Fruit fly (Drosophila melanogaster) whole organism, embryonic: ENCODE data around the gene MED14.
A peak's percentile ranks its signal among the peaks of the same experiment; 100 is the strongest.

Source experiments
- CG10209 ChIP-seq: fragments of 200-800 bp; sonication (Bioruptor generic); optimal IDR thresholded peaks from 3 replicates; lab custom pipeline; 2017; ENCODE audit warnings: missing biosample characterization, mild to moderate bottlenecking, missing genetic modification characterization, missing genetic modification reagents
- CG10321 ChIP-seq: fragments of 200-800 bp; sonication (Bioruptor generic); IDR thresholded peaks from 2 replicates; pipeline ENCODE4 v1.3.6; 2022; ENCODE audit warnings: missing biosample characterization, missing genetic modification characterization
- CG11398 ChIP-seq: fragments of 200-800 bp; sonication (Bioruptor generic); optimal IDR thresholded peaks from 2 replicates; lab custom pipeline; 2016; ENCODE audit warnings: missing biosample characterization, missing genetic modification characterization
- CG12219 ChIP-seq: fragments of 200-800 bp; sonication (Bioruptor generic); optimal IDR thresholded peaks from 3 replicates; lab custom pipeline; 2018; ENCODE audit warnings: missing biosample characterization, mild to moderate bottlenecking, missing genetic modification characterization
- CG12299 ChIP-seq: fragments of 200-800 bp; sonication (Bioruptor generic); optimal IDR thresholded peaks from 2 replicates; lab custom pipeline; 2018; ENCODE audit warnings: missing biosample characterization, mild to moderate bottlenecking, missing genetic modification characterization
- CG12391 ChIP-seq: fragments of 200-800 bp; sonication (Bioruptor generic); optimal IDR thresholded peaks from 3 replicates; lab custom pipeline; 2018; ENCODE audit warnings: missing biosample characterization, mild to moderate bottlenecking, missing genetic modification characterization, moderate library complexity
- CG13894 ChIP-seq: fragments of 200-800 bp; sonication (Bioruptor generic); optimal IDR thresholded peaks from 3 replicates; lab custom pipeline; 2018; ENCODE audit warnings: missing biosample characterization, mild to moderate bottlenecking, missing genetic modification characterization, moderate library complexity
- CG15073 ChIP-seq: fragments of 200-800 bp; sonication (Bioruptor generic); optimal IDR thresholded peaks from 2 replicates; lab custom pipeline; 2016; ENCODE audit warnings: missing biosample characterization, missing genetic modification characterization
- CG15514 ChIP-seq: fragments of 200-800 bp; sonication (Bioruptor generic); optimal IDR thresholded peaks from 3 replicates; lab custom pipeline; 2017; ENCODE audit warnings: missing biosample characterization, missing genetic modification characterization, mild to moderate bottlenecking, moderate library complexity, missing genetic modification reagents
- CG1647 ChIP-seq: fragments of 200-800 bp; sonication (Bioruptor generic); optimal IDR thresholded peaks from 3 replicates; lab custom pipeline; 2016; ENCODE audit warnings: missing biosample characterization, missing genetic modification characterization
- CG17568 ChIP-seq: fragments of 200-800 bp; sonication (Bioruptor generic); optimal IDR thresholded peaks from 2 replicates; lab custom pipeline; 2018; ENCODE audit warnings: missing biosample characterization, mild to moderate bottlenecking, missing genetic modification characterization, moderate library complexity
- CG17612 ChIP-seq: fragments of 200-800 bp; sonication (Bioruptor generic); IDR thresholded peaks from 2 replicates; pipeline ENCODE4 v1.3.6; 2022; ENCODE audit warnings: missing biosample characterization, missing genetic modification characterization
- CG2678 ChIP-seq: fragments of 200-800 bp; sonication (Bioruptor generic); optimal IDR thresholded peaks from 3 replicates; lab custom pipeline; 2019; ENCODE audit warnings: missing biosample characterization, mild to moderate bottlenecking, missing genetic modification characterization, moderate library complexity
- CG3065 ChIP-seq: fragments of 200-800 bp; sonication (Bioruptor generic); optimal IDR thresholded peaks from 2 replicates; lab custom pipeline; 2016; ENCODE audit warnings: missing biosample characterization, missing genetic modification characterization
- CG31224 ChIP-seq: fragments of 200-800 bp; sonication (Bioruptor generic); IDR thresholded peaks from 2 replicates; pipeline ENCODE4 v1.3.6; 2022; ENCODE audit warnings: missing biosample characterization, missing genetic modification characterization
- CG32767 ChIP-seq: fragments of 200-800 bp; sonication (Bioruptor generic); IDR thresholded peaks from 2 replicates; pipeline ENCODE4 v1.3.6; 2022; ENCODE audit warnings: missing biosample characterization, missing genetic modification characterization
- CG3407 ChIP-seq: fragments of 200-800 bp; sonication (Bioruptor generic); optimal IDR thresholded peaks from 2 replicates; lab custom pipeline; 2018; ENCODE audit warnings: missing biosample characterization, mild to moderate bottlenecking, missing genetic modification characterization
- CG34422 ChIP-seq: fragments of 200-800 bp; sonication (Bioruptor generic); IDR thresholded peaks from 3 replicates; pipeline ENCODE4 v1.3.6; 2022; ENCODE audit warnings: missing biosample characterization, missing genetic modification characterization
- CG5245 ChIP-seq: fragments of 200-800 bp; sonication (Bioruptor generic); optimal IDR thresholded peaks from 3 replicates; lab custom pipeline; 2016; ENCODE audit warnings: missing biosample characterization, missing genetic modification characterization
- CG5953 ChIP-seq: fragments of 200-800 bp; sonication (Bioruptor generic); IDR thresholded peaks from 2 replicates; pipeline ENCODE4 v1.3.6; 2022; ENCODE audit warnings: missing biosample characterization, missing genetic modification characterization
- CG6175 ChIP-seq: fragments of 200-800 bp; sonication (Bioruptor generic); IDR thresholded peaks from 3 replicates; pipeline ENCODE4 v1.3.6; 2022; ENCODE audit warnings: missing biosample characterization, missing genetic modification characterization
- CG8089 ChIP-seq: fragments of 200-800 bp; sonication (Bioruptor generic); optimal IDR thresholded peaks from 3 replicates; lab custom pipeline; 2016; ENCODE audit warnings: missing biosample characterization, missing genetic modification characterization
- CG8290 ChIP-seq, 3 experiments: fragments of 200-800 bp; sonication (Bioruptor generic); optimal IDR thresholded peaks; 2 replicates each; lab custom pipeline; 2016 to 2019; ENCODE audit warnings: missing biosample characterization in 3 of 3, missing genetic modification characterization in 3 of 3, mild to moderate bottlenecking in 2 of 3, moderate library complexity in 1 of 3
- CG8388 ChIP-seq: fragments of 200-800 bp; sonication (Bioruptor generic); optimal IDR thresholded peaks from 2 replicates; lab custom pipeline; 2019; ENCODE audit warnings: missing biosample characterization, mild to moderate bottlenecking, missing genetic modification characterization, moderate library complexity
- CG9797 ChIP-seq: fragments of 200-800 bp; sonication (Bioruptor generic); optimal IDR thresholded peaks from 3 replicates; lab custom pipeline; 2018; ENCODE audit warnings: missing biosample characterization, mild to moderate bottlenecking, missing genetic modification characterization
- CkIIα-i1 ChIP-seq: fragments of 200-800 bp; sonication (Bioruptor generic); IDR thresholded peaks from 2 replicates; pipeline ENCODE4 v1.3.6; 2022; ENCODE audit warnings: missing biosample characterization, missing genetic modification characterization
- D19B ChIP-seq: fragments of 200-800 bp; sonication (Bioruptor generic); optimal IDR thresholded peaks from 2 replicates; lab custom pipeline; 2017; ENCODE audit warnings: missing biosample characterization, mild to moderate bottlenecking, missing genetic modification characterization
- E2f1 ChIP-seq: fragments of 200-800 bp; sonication (Bioruptor generic); IDR thresholded peaks from 2 replicates; pipeline ENCODE4 v1.3.6; 2022; ENCODE audit warnings: missing biosample characterization, missing genetic modification characterization
- ERR ChIP-seq: fragments of 200-800 bp; sonication (Bioruptor generic); optimal IDR thresholded peaks from 2 replicates; lab custom pipeline; 2016; ENCODE audit warnings: missing biosample characterization, missing genetic modification characterization
- Fer1 ChIP-seq: fragments of 200-800 bp; sonication (Bioruptor generic); optimal IDR thresholded peaks from 2 replicates; lab custom pipeline; 2017; ENCODE audit warnings: missing biosample characterization, mild to moderate bottlenecking, missing genetic modification characterization
- Hmr ChIP-seq: fragments of 200-800 bp; sonication (Bioruptor generic); optimal IDR thresholded peaks from 3 replicates; lab custom pipeline; 2017; ENCODE audit warnings: mild to moderate bottlenecking, missing biosample characterization, missing genetic modification reagents, missing genetic modification characterization
- NC2α ChIP-seq: fragments of 200-800 bp; sonication (Bioruptor generic); optimal IDR thresholded peaks from 2 replicates; lab custom pipeline; 2016; ENCODE audit warnings: missing biosample characterization, missing genetic modification characterization
- NK7.1 ChIP-seq: fragments of 200-800 bp; sonication (Bioruptor generic); optimal IDR thresholded peaks from 3 replicates; lab custom pipeline; 2016; ENCODE audit warnings: missing biosample characterization, missing genetic modification characterization
- Nf-YB ChIP-seq: fragments of 200-800 bp; sonication (Bioruptor generic); optimal IDR thresholded peaks from 3 replicates; lab custom pipeline; 2019; ENCODE audit warnings: missing biosample characterization, mild to moderate bottlenecking, missing genetic modification characterization, moderate library complexity
- fd3F ChIP-seq: fragments of 200-800 bp; sonication (Bioruptor generic); optimal IDR thresholded peaks from 2 replicates; lab custom pipeline; 2018; ENCODE audit warnings: missing biosample characterization, mild to moderate bottlenecking, missing genetic modification characterization, moderate library complexity
- fd64A ChIP-seq: fragments of 200-800 bp; sonication (Bioruptor generic); optimal IDR thresholded peaks from 3 replicates; lab custom pipeline; 2018; ENCODE audit warnings: missing biosample characterization, mild to moderate bottlenecking, missing genetic modification characterization
- gfzf ChIP-seq: fragments of 200-800 bp; sonication (Bioruptor generic); optimal IDR thresholded peaks from 2 replicates; lab custom pipeline; 2016; ENCODE audit warnings: missing biosample characterization, mild to moderate bottlenecking, missing genetic modification characterization, moderate library complexity
- h ChIP-seq: fragments of >200 bp; optimal IDR thresholded peaks from 2 replicates; lab custom pipeline; 2017
- hkb ChIP-seq, 2 experiments: fragments of 200-800 bp in 1 of 2; fragments of >200 bp in 1 of 2; sonication (Bioruptor generic) in 1 of 2; IDR thresholded peaks in 1 of 2; optimal IDR thresholded peaks in 1 of 2; 2 replicates each; pipeline versions ENCODE4 v1.3.6 to Lab custom; 2017 to 2022; ENCODE audit warnings: missing biosample characterization in 1 of 2, missing genetic modification characterization in 1 of 2
- nerfin-2 ChIP-seq: fragments of 200-800 bp; sonication (Bioruptor generic); IDR thresholded peaks from 2 replicates; pipeline ENCODE4 v1.3.6; 2022; ENCODE audit warnings: missing biosample characterization, missing genetic modification characterization; ENCODE audit not compliant: partially characterized antibody
- sim ChIP-seq: fragments of 200-800 bp; sonication (Bioruptor generic); IDR thresholded peaks from 2 replicates; pipeline ENCODE4 v1.3.6; 2022; ENCODE audit warnings: missing biosample characterization, missing genetic modification characterization
- slou ChIP-seq: fragments of 200-800 bp; sonication (Bioruptor generic); optimal IDR thresholded peaks from 3 replicates; lab custom pipeline; 2016; ENCODE audit warnings: missing biosample characterization, missing genetic modification characterization
- sna ChIP-seq: fragments of 200-800 bp; sonication (Bioruptor generic); IDR thresholded peaks from 2 replicates; pipeline ENCODE4 v1.3.6; 2022; ENCODE audit warnings: missing biosample characterization, missing genetic modification characterization; ENCODE audit not compliant: partially characterized antibody
- stc ChIP-seq: fragments of 200-800 bp; sonication (Bioruptor generic); IDR thresholded peaks from 2 replicates; pipeline ENCODE4 v1.3.6; 2022; ENCODE audit warnings: missing biosample characterization, missing genetic modification characterization
- stwl ChIP-seq: fragments of 200-800 bp; sonication (Bioruptor generic); optimal IDR thresholded peaks from 3 replicates; lab custom pipeline; 2018; ENCODE audit warnings: missing biosample characterization, mild to moderate bottlenecking, missing genetic modification characterization, moderate library complexity
- toy ChIP-seq: fragments of 200-800 bp; sonication (Bioruptor generic); IDR thresholded peaks from 2 replicates; pipeline ENCODE4 v1.3.6; 2022; ENCODE audit warnings: missing biosample characterization, missing genetic modification characterization
- trh ChIP-seq: fragments of 200-800 bp; sonication (Bioruptor generic); optimal IDR thresholded peaks from 2 replicates; lab custom pipeline; 2016; ENCODE audit warnings: missing biosample characterization, missing genetic modification characterization
- vnd ChIP-seq: fragments of 200-800 bp; sonication (Bioruptor generic); IDR thresholded peaks from 3 replicates; pipeline ENCODE4 v1.3.6; 2022; ENCODE audit warnings: missing biosample characterization, missing genetic modification characterization; ENCODE audit not compliant: partially characterized antibody

Gene MED14

DNA sequence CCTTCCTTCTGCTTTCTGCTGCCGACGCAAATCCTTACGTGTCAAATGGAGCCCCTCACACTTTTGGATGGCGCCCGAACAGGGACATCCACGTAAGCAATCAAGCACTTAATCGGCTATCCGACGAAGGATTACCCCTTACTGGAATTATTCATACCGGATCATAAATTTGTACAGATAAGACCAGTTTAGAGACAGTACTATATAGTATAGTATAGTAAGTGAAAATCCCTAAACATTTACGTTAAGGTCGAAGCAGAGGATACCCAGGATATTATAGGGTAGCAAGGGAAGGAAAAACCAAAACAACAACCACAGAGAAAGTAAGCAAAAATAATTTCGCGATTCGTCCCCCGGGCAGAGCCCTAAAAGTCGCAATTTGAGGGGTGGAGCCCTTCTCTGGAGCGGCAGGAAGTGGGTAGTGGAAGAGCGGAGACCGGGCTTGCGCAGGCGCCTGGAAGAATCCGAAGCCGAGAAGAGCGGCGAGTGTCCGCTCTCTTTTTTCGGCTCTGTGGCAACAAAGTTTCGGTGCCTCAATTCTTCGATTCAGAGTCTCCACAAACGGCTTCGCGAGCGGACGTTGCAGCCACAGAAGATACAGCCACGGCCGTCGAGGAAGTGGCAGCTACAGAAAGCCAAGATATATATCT, 47.4 kb upstream of the MED14 start (continued):
- 0 out of 3 replicates have a peak, but pooled peaks have one; percentile 22 for TF ChIP-seq CG34422 (GFP tag; lab: Robert Waterston, UW)
- peak; percentile 84 for TF ChIP-seq CG13894
- no peak for TF ChIP-seq CG12299 (tag; lab: Kevin White, UChicago)
- TF ChIP-seq stwl (tag; lab: Kevin White, UChicago), result no peak
- TF ChIP-seq Fer1 (GFP tag; lab: Kevin White, UChicago), result peak; percentile 84
- TF ChIP-seq ERR (GFP tag; lab: Kevin White, UChicago), result peak; percentile 57
- TF ChIP-seq CG5953 (GFP tag; lab: Robert Waterston, UW), result no peak
- TF ChIP-seq CG17612 (GFP tag; lab: Robert Waterston, UW), result peak; percentile 43; the same call in 1 of the 2 replicates
- TF ChIP-seq CG10209 (GFP tag; lab: Kevin White, UChicago), result peak; percentile 42
- TF ChIP-seq slou (GFP tag; lab: Kevin White, UChicago), result no peak
- no peak for TF ChIP-seq CG32767 (GFP tag; lab: Robert Waterston, UW)
- TF ChIP-seq h (lab: Kevin White, UChicago), result no peak
- TF ChIP-seq sim (GFP tag; lab: Robert Waterston, UW), result 0 out of 2 replicates have a peak, but pooled peaks have one; percentile 10
- peak; percentile 1 for TF ChIP-seq CG17568 (GFP tag; lab: Kevin White, UChicago)
- no peak for TF ChIP-seq CG15073 (GFP tag; lab: Kevin White, UChicago)
- peak; percentile 0 for TF ChIP-seq CG8388 (GFP tag; lab: Kevin White, UChicago)
- TF ChIP-seq CG1647 (GFP tag; lab: Kevin White, UChicago), result peak; percentile 45
- no peak for TF ChIP-seq Nf-YB (GFP tag; lab: Kevin White, UChicago)
- no peak for TF ChIP-seq CG3407
- TF ChIP-seq CG6175 (GFP tag; lab: Robert Waterston, UW), result no peak
- TF ChIP-seq NC2α (GFP tag; lab: Kevin White, UChicago), result peak; percentile 38
- no peak for TF ChIP-seq gfzf (GFP tag; lab: Kevin White, UChicago)
- no peak for TF ChIP-seq fd64A
- peak; percentile 61 for TF ChIP-seq NK7.1 (GFP tag; lab: Kevin White, UChicago)
- no peak for TF ChIP-seq sna (GFP tag; lab: Robert Waterston, UW)
- TF ChIP-seq CG31224 (GFP tag; lab: Robert Waterston, UW), result peak; percentile 50
- TF ChIP-seq CG8089, result no peak
- peak; percentile 83 for TF ChIP-seq CG2678 (tag; lab: Kevin White, UChicago)
- TF ChIP-seq CG10321 (GFP tag; lab: Robert Waterston, UW), result 0 out of 2 replicates have a peak, but pooled peaks have one; percentile 35
- no peak for TF ChIP-seq CG9797 (GFP tag; lab: Kevin White, UChicago)
- no peak for TF ChIP-seq hkb (optimal IDR thresholded peaks at IDR 0.05; lab: Kevin White, UChicago)
- peak; percentile 68 for TF ChIP-seq hkb (GFP tag; IDR thresholded peaks at IDR 0.05; lab: Robert Waterston, UW)
- no peak for TF ChIP-seq CG8290 (GFP tag; optimal IDR thresholded peaks at IDR 0.05; lab: Kevin White, UChicago)
- TF ChIP-seq CG8290 (tag; optimal IDR thresholded peaks at IDR 0.05; lab: Kevin White, UChicago), result peak in 1 of 2 experiments; percentile 94
- TF ChIP-seq fd3F (GFP tag; lab: Kevin White, UChicago), result peak; percentile 51
- TF ChIP-seq Hmr (GFP tag; lab: Kevin White, UChicago), result peak; percentile 87
- TF ChIP-seq E2f1 (GFP tag; lab: Robert Waterston, UW), result peak; percentile 67; the same call in 1 of the 2 replicates
- TF ChIP-seq vnd, result no peak
- TF ChIP-seq CG5245 (GFP tag; lab: Kevin White, UChicago), result no peak
- TF ChIP-seq CG15514 (GFP tag; lab: Kevin White, UChicago), result peak; percentile 64
- peak; percentile 98 for TF ChIP-seq D19B (GFP tag; lab: Kevin White, UChicago)
- TF ChIP-seq CG12219, result peak; percentile 53
- 0 out of 2 replicates have a peak, but pooled peaks have one; percentile 33 for TF ChIP-seq stc (GFP tag; lab: Robert Waterston, UW)
- no peak for TF ChIP-seq nerfin-2 (GFP tag; lab: Robert Waterston, UW)
- no peak for TF ChIP-seq CkIIα-i1 (GFP tag; lab: Robert Waterston, UW)
- peak; percentile 41 for TF ChIP-seq CG11398 (GFP tag; lab: Kevin White, UChicago)
- peak; percentile 53; the same call in 1 of the 2 replicates for TF ChIP-seq toy (GFP tag; lab: Robert Waterston, UW)
- no peak for TF ChIP-seq CG3065 (GFP tag; lab: Kevin White, UChicago)
- TF ChIP-seq trh, result no peak
- peak; percentile 53 for TF ChIP-seq CG12391
